Fruit fly (Drosophila melanogaster): Measurements from ENCODE around the gene APP-BP1.

The APP-BP1 gene

dm6 chr3L:11074043-11074853 is 24.0 kb upstream of the APP-BP1 start, which contains the start of the genes Pfdn2 and Noc1:
Gene Pfdn2, minus strand, starts transcription at chr3L:11074388.
Gene Noc1, plus strand, starts transcription at chr3L:11074769.
- TF ChIP-seq h (optimal IDR thresholded peaks at IDR 0.05) (no peak), Sin3A (optimal IDR thresholded peaks at IDR 0.05) (no peak), psq (optimal IDR thresholded peaks at IDR 0.05) (no peak), Myc (optimal IDR thresholded peaks at IDR 0.05) (no peak), ttk (optimal IDR thresholded peaks at IDR 0.05) (no peak), insv (optimal IDR thresholded peaks at IDR 0.05) (no peak)

- TF ChIP-seq insv (optimal IDR thresholded peaks at IDR 0.05), result no peak
- no peak for TF ChIP-seq Myc (optimal IDR thresholded peaks at IDR 0.05)
Measured at dm6 chr3L:11083605-11084004, 14.6 kb upstream of the APP-BP1 start.

dm6 chr3L:11084557-11085231 is 13.5 kb upstream of the APP-BP1 start:
- TF ChIP-seq Sin3A (optimal IDR thresholded peaks at IDR 0.05) (no peak), Myc (optimal IDR thresholded peaks at IDR 0.05) (no peak), h (optimal IDR thresholded peaks at IDR 0.05) (no peak), ttk (optimal IDR thresholded peaks at IDR 0.05) (no peak), insv (optimal IDR thresholded peaks at IDR 0.05) (no peak), psq (optimal IDR thresholded peaks at IDR 0.05) (no peak)

dm6 chr3L:11085810-11086209 is 12.4 kb upstream of the APP-BP1 start:
- TF ChIP-seq h (optimal IDR thresholded peaks at IDR 0.05), result no peak
- no peak for TF ChIP-seq Sin3A (optimal IDR thresholded peaks at IDR 0.05)
- TF ChIP-seq ttk (optimal IDR thresholded peaks at IDR 0.05), result no peak
- TF ChIP-seq insv (optimal IDR thresholded peaks at IDR 0.05), result no peak
- TF ChIP-seq Myc (optimal IDR thresholded peaks at IDR 0.05), result no peak
- no peak for TF ChIP-seq psq (optimal IDR thresholded peaks at IDR 0.05)

- no peak for TF ChIP-seq Sin3A (optimal IDR thresholded peaks at IDR 0.05)
- TF ChIP-seq psq (optimal IDR thresholded peaks at IDR 0.05), result no peak
- no peak for TF ChIP-seq Myc (optimal IDR thresholded peaks at IDR 0.05)
- TF ChIP-seq insv (optimal IDR thresholded peaks at IDR 0.05), result no peak
Measured at dm6 chr3L:11089805-11090440, 8.3 kb upstream of the APP-BP1 start.

- TF ChIP-seq Myc (optimal IDR thresholded peaks at IDR 0.05) (no peak), Sin3A (optimal IDR thresholded peaks at IDR 0.05) (no peak), insv (optimal IDR thresholded peaks at IDR 0.05) (no peak), ttk (optimal IDR thresholded peaks at IDR 0.05) (no peak), h (optimal IDR thresholded peaks at IDR 0.05) (no peak), psq (optimal IDR thresholded peaks at IDR 0.05) (no peak)
Measured at dm6 chr3L:11091943-11092609, 6.1 kb upstream of the APP-BP1 start.

dm6 chr3L:11092610-11092961 is 5.6 kb upstream of the APP-BP1 start:
- TF ChIP-seq insv (optimal IDR thresholded peaks at IDR 0.05), result no peak
- TF ChIP-seq h (optimal IDR thresholded peaks at IDR 0.05), result no peak
- no peak for TF ChIP-seq Sin3A (optimal IDR thresholded peaks at IDR 0.05)
- no peak for TF ChIP-seq ttk (optimal IDR thresholded peaks at IDR 0.05)
- no peak for TF ChIP-seq psq (optimal IDR thresholded peaks at IDR 0.05)
- TF ChIP-seq Myc (optimal IDR thresholded peaks at IDR 0.05), result no peak

- no peak for TF ChIP-seq psq (optimal IDR thresholded peaks at IDR 0.05)
- no peak for TF ChIP-seq h (optimal IDR thresholded peaks at IDR 0.05)
- no peak for TF ChIP-seq ttk (optimal IDR thresholded peaks at IDR 0.05)
Measured at dm6 chr3L:11093046-11093520, 5.1 kb upstream of the APP-BP1 start, which contains the start of gene JIL-1. Gene JIL-1, minus strand, starts transcription at chr3L:11093193.

dm6 chr3L:11094279-11094678 is 3.9 kb upstream of the APP-BP1 start:
- TF ChIP-seq ttk (optimal IDR thresholded peaks at IDR 0.05) (no peak), psq (optimal IDR thresholded peaks at IDR 0.05) (no peak), Sin3A (optimal IDR thresholded peaks at IDR 0.05) (no peak), insv (optimal IDR thresholded peaks at IDR 0.05) (no peak), h (optimal IDR thresholded peaks at IDR 0.05) (no peak), Myc (optimal IDR thresholded peaks at IDR 0.05) (no peak)

- TF ChIP-seq Myc (optimal IDR thresholded peaks at IDR 0.05) (no peak), insv (optimal IDR thresholded peaks at IDR 0.05) (no peak)
Measured at dm6 chr3L:11096195-11096908, 1.9 kb upstream of the APP-BP1 start, which contains the start of the genes CG46439, Iyd and CG33947. Gene CG46439, minus strand, starts transcription at chr3L:11096245. Gene Iyd, minus strand, starts transcription at chr3L:11096245. Gene CG33947, plus strand, starts transcription at chr3L:11096496.

dm6 chr3L:11101598-11101997 is 3.4 kb downstream of the APP-BP1 start, which contains the start of gene Elo68beta:
Gene Elo68beta, minus strand, starts transcription at chr3L:11101698.
- no peak for TF ChIP-seq ttk (optimal IDR thresholded peaks at IDR 0.05)
- TF ChIP-seq psq (optimal IDR thresholded peaks at IDR 0.05), result no peak
- TF ChIP-seq Myc (optimal IDR thresholded peaks at IDR 0.05), result no peak
- no peak for TF ChIP-seq h (optimal IDR thresholded peaks at IDR 0.05)
- TF ChIP-seq Sin3A (optimal IDR thresholded peaks at IDR 0.05), result no peak
- no peak for TF ChIP-seq insv (optimal IDR thresholded peaks at IDR 0.05)

Measured in Kc167 (cell line).